Worm (Caenorhabditis elegans): ENCODE data around the gene C05E11.7.
A peak's percentile ranks its signal among the peaks of the same experiment; 100 is the strongest.

Gene C05E11.7

DNA sequence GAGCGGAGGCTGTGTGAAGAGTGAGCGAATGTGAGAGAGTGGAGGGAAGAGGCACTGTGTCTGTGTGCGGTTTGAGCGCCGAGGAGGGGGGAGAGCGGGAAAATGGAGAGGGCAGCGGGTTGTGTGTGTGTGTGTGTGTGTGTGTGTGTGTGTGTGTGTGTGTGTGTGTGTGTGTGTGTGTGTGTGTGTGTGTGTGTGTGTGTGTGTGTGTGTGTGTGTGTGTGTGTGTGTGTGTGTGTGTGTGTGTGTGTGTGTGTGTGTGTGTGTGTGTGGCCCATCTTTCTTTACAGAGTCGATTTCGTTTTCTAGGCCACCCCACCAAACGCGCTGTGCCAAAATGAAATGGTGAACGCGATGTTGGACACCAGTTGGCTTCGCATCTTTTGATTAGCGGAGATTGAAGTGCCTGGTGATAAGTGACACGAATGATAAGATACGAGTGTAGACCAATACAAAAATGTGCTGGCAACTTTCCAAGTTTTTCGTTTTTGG is 21.0 kb upstream of the C05E11.7 start (continued):
- peak; percentile 93 for TF ChIP-seq somi-1 (GFP tag; optimal IDR thresholded peaks at IDR 0.05)
- peak in 1 of 2 experiments; percentile 92 for TF ChIP-seq let-607 (tag; optimal IDR thresholded peaks at IDR 0.05)
- peak; percentile 75 for TF ChIP-seq cebp-1 (GFP tag; IDR thresholded peaks at IDR 0.05)
- peak; percentile 95 for TF ChIP-seq cebp-1 (tag; optimal IDR thresholded peaks at IDR 0.05)
- peak; percentile 22 for TF ChIP-seq lsl-1 (GFP tag; optimal IDR thresholded peaks at IDR 0.05)
- TF ChIP-seq hmg-20 (GFP tag; IDR thresholded peaks at IDR 0.05): peak; percentile 31; the same call in 1 of the 2 replicates
- TF ChIP-seq egrh-3 (GFP tag; IDR thresholded peaks at IDR 0.05): peak; percentile 98
- TF ChIP-seq athp-1 (tag; optimal IDR thresholded peaks at IDR 0.05): peak; percentile 82
- TF ChIP-seq B0261.1 (tag; optimal IDR thresholded peaks at IDR 0.05): peak; percentile 38
- TF ChIP-seq madf-6 (GFP tag; IDR thresholded peaks at IDR 0.05): 0 out of 2 replicates have a peak, but pooled peaks have one; percentile 46
- TF ChIP-seq ets-4 (GFP tag; optimal IDR thresholded peaks at IDR 0.05): peak; percentile 96
- peak; percentile 81 for TF ChIP-seq gei-17 (GFP tag; optimal IDR thresholded peaks at IDR 0.05)
- TF ChIP-seq madf-10 (tag; optimal IDR thresholded peaks at IDR 0.05): peak; percentile 34
- TF ChIP-seq nhr-90 (tag; optimal IDR thresholded peaks at IDR 0.05): peak; percentile 31
- peak; percentile 85 for TF ChIP-seq rcor-1 (GFP tag; IDR thresholded peaks at IDR 0.05)
- peak; percentile 31 for TF ChIP-seq F33H1.4 (GFP tag; IDR thresholded peaks at IDR 0.05)
- TF ChIP-seq tbp1 (GFP tag; optimal IDR thresholded peaks at IDR 0.05): peak; percentile 70
- TF ChIP-seq egl-18 (GFP tag; IDR thresholded peaks at IDR 0.05): peak; percentile 75; the same call in 1 of the 2 replicates
- TF ChIP-seq attf-5 (GFP tag; optimal IDR thresholded peaks at IDR 0.05): peak; percentile 93
- TF ChIP-seq dox-1 (GFP tag; IDR thresholded peaks at IDR 0.05): peak; percentile 97
- peak; percentile 69 for TF ChIP-seq lin-40 (tag; optimal IDR thresholded peaks at IDR 0.05)
- peak; percentile 67 for TF ChIP-seq sptf-2 (GFP tag; optimal IDR thresholded peaks at IDR 0.05)
- TF ChIP-seq mcd-1 (GFP tag; IDR thresholded peaks at IDR 0.05): peak; percentile 85
- peak; percentile 99 for TF ChIP-seq lir-1 (GFP tag; conservative IDR thresholded peaks at IDR 0.05)
- TF ChIP-seq sea-2 (GFP tag; IDR thresholded peaks at IDR 0.05): 0 out of 2 replicates have a peak, but pooled peaks have one; percentile 30
- TF ChIP-seq tlf-1 (GFP tag; optimal IDR thresholded peaks at IDR 0.05): peak; percentile 84
- peak; percentile 80 for TF ChIP-seq F10E7.11 (tag; optimal IDR thresholded peaks at IDR 0.05)
- TF ChIP-seq bed-2 (GFP tag; IDR thresholded peaks at IDR 0.05): 0 out of 2 replicates have a peak, but pooled peaks have one; percentile 44

DNA sequence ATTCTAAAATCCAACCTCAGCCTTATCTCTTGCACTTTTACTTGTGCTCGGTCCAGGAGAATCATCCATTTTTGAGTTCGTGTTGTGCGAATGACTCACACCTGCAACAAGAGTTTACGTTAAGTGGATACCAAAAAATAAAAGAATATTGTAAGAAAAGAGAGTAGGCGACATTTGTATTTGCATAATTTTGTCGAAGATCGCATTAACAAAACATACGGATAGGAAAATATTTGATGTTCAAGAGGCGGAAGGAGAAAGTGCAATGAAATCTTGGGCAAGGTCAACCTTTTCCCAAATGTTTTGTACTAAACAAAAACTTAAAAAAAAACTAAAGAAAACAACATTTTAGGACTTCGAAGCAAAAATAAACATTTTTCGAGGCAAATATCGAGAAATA is 20.3 kb upstream of the C05E11.7 start, which contains the start of gene spat-3:
TSS of gene spat-3 (minus strand) at position 101 of the 400 bp plus-strand sequence.
- TF ChIP-seq F33H1.4 (GFP tag; IDR thresholded peaks at IDR 0.05) (no peak), snpc-1.3 (tag; optimal IDR thresholded peaks at IDR 0.05; ENCODE audit: insufficient read depth) (no peak), lag-1 (GFP tag; IDR thresholded peaks at IDR 0.05) (no peak), repo-1 (tag; optimal IDR thresholded peaks at IDR 0.05) (no peak), lin-26 (GFP tag; IDR thresholded peaks at IDR 0.05) (no peak), madf-3 (GFP tag; IDR thresholded peaks at IDR 0.05) (no peak), ama-1 (optimal IDR thresholded peaks at IDR 0.05) (no peak), ama-1 (GFP tag; optimal IDR thresholded peaks at IDR 0.05) (no peak), D2030.7 (GFP tag; IDR thresholded peaks at IDR 0.05) (no peak), atf-7 (tag; optimal IDR thresholded peaks at IDR 0.05) (no peak)

DNA sequence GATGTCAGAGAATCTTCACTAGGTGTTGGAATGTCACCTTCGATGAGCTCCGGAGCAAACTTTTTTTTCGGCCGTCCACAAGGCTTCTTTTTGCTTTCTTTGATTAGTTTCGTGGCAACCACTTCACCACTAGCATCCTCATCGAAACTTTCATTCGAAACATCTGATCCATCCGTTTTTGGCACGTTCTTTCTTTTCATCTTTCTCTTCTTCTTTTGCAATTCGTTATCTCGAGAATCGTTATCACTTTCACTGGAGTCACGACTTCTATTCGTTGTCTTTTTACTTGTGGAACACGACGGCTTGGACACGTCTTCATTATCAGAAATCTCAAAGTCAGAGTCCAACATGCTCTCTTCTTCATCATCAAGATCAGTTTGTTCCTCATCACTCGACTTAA is 18.7 kb upstream of the C05E11.7 start:
- TF ChIP-seq ama-1 (optimal IDR thresholded peaks at IDR 0.05) (no peak), ama-1 (GFP tag; optimal IDR thresholded peaks at IDR 0.05) (no peak), athp-1 (tag; optimal IDR thresholded peaks at IDR 0.05) (no peak), ZK185.1 (tag; optimal IDR thresholded peaks at IDR 0.05; ENCODE audit: poor library complexity, severe bottlenecking) (no peak), F10E7.11 (tag; optimal IDR thresholded peaks at IDR 0.05) (no peak), rcor-1 (GFP tag; IDR thresholded peaks at IDR 0.05) (no peak), hrde-1 (tag; optimal IDR thresholded peaks at IDR 0.05; ENCODE audit: borderline replicate concordance) (no peak)

Data from whole organism, young adult.